Worm (Caenorhabditis elegans) whole organism, late embryonic: Measurements from ENCODE around the gene Y38E10A.24.

ENCODE experiments used
- F13H6.1 ChIP-seq: sonication (generic microtip); optimal IDR thresholded peaks from 2 replicates; lab custom pipeline; 2016; ENCODE audit warnings: missing genetic modification characterization, missing compliant biosample characterization
- T23F11.4 ChIP-seq: fragments of 200-800 bp; sonication (Bioruptor generic); optimal IDR thresholded peaks from 2 replicates; lab custom pipeline; 2018; ENCODE audit warnings: mild to moderate bottlenecking, missing genetic modification characterization, missing compliant biosample characterization
- ama-1 ChIP-seq: fragments of 150-350 bp; optimal IDR thresholded peaks from 2 replicates; lab custom pipeline; 2014
- ceh-14 ChIP-seq: sonication (generic microtip); optimal IDR thresholded peaks from 2 replicates; lab custom pipeline; 2016; ENCODE audit warnings: missing genotype, missing genetic modification characterization, missing compliant biosample characterization
- ceh-18 ChIP-seq: sonication (generic microtip); optimal IDR thresholded peaks from 2 replicates; lab custom pipeline; 2016; ENCODE audit warnings: missing genetic modification characterization, missing compliant biosample characterization
- ceh-30 ChIP-seq: fragments of 150-350 bp; optimal IDR thresholded peaks from 2 replicates; lab custom pipeline; 2014; ENCODE audit warnings: missing biosample characterization, missing genetic modification characterization
- ceh-34 ChIP-seq: sonication (generic microtip); optimal IDR thresholded peaks from 2 replicates; lab custom pipeline; 2016; ENCODE audit warnings: mild to moderate bottlenecking, missing genetic modification characterization, missing compliant biosample characterization
- ceh-45 ChIP-seq: fragments of 200-800 bp; sonication (Bioruptor generic); IDR thresholded peaks from 2 replicates; pipeline ENCODE4 v1.3.6; 2022; ENCODE audit warnings: missing genetic modification reagents, missing genetic modification characterization, missing compliant biosample characterization
- ceh-6 ChIP-seq: fragments of 200-800 bp; sonication (Bioruptor generic); optimal IDR thresholded peaks from 2 replicates; lab custom pipeline; 2018; ENCODE audit warnings: mild to moderate bottlenecking, missing genetic modification characterization, missing compliant biosample characterization
- ceh-9 ChIP-seq: sonication (generic microtip); optimal IDR thresholded peaks from 2 replicates; lab custom pipeline; 2016; ENCODE audit warnings: mild to moderate bottlenecking, missing genetic modification characterization, inconsistent platforms, missing compliant biosample characterization
- elt-2 ChIP-seq: sonication (generic microtip); optimal IDR thresholded peaks from 2 replicates; lab custom pipeline; 2016; ENCODE audit warnings: missing genetic modification reagents, missing genetic modification characterization, missing compliant biosample characterization
- ets-4 ChIP-seq: sonication (generic microtip); optimal IDR thresholded peaks from 2 replicates; lab custom pipeline; 2016; ENCODE audit warnings: missing genetic modification characterization, missing compliant biosample characterization
- eyg-1 ChIP-seq: sonication (generic microtip); optimal IDR thresholded peaks from 2 replicates; lab custom pipeline; 2016; ENCODE audit warnings: missing genotype, missing genetic modification characterization, missing compliant biosample characterization
- fkh-10 ChIP-seq: fragments of 150-350 bp; optimal IDR thresholded peaks from 2 replicates; lab custom pipeline; 2014; ENCODE audit warnings: missing biosample characterization, missing genetic modification reagents, missing genetic modification characterization
- gmeb-2 ChIP-seq: sonication (generic microtip); optimal IDR thresholded peaks from 2 replicates; lab custom pipeline; 2016; ENCODE audit warnings: missing genetic modification characterization, inconsistent platforms, missing compliant biosample characterization
- lim-6 ChIP-seq: sonication (generic microtip); optimal IDR thresholded peaks from 2 replicates; lab custom pipeline; 2016; ENCODE audit warnings: missing genetic modification characterization, missing compliant biosample characterization
- lin-11 ChIP-seq: fragments of 200-800 bp; sonication (Bioruptor generic); optimal IDR thresholded peaks from 2 replicates; lab custom pipeline; 2018; ENCODE audit warnings: mild to moderate bottlenecking, missing genetic modification characterization, missing compliant biosample characterization
- madf-2 ChIP-seq: sonication (generic microtip); optimal IDR thresholded peaks from 2 replicates; lab custom pipeline; 2017; ENCODE audit warnings: missing genetic modification characterization, missing compliant biosample characterization
- nhr-11 ChIP-seq: fragments of 150-350 bp; optimal IDR thresholded peaks from 2 replicates; lab custom pipeline; 2014; ENCODE audit warnings: missing biosample characterization, missing genetic modification characterization
- nhr-232 ChIP-seq: sonication (generic microtip); optimal IDR thresholded peaks from 2 replicates; lab custom pipeline; 2016; ENCODE audit warnings: missing genetic modification characterization, missing compliant biosample characterization
- odd-2 ChIP-seq: sonication (generic microtip); optimal IDR thresholded peaks from 2 replicates; lab custom pipeline; 2017; ENCODE audit warnings: antibody characterized with exemption, mild to moderate bottlenecking, missing genetic modification characterization, missing compliant biosample characterization
- pag-3 ChIP-seq: sonication (generic microtip); optimal IDR thresholded peaks from 2 replicates; lab custom pipeline; 2016; ENCODE audit warnings: missing compliant biosample characterization, missing genetic modification characterization, borderline replicate concordance
- pax-1 ChIP-seq: fragments of 150-350 bp; optimal IDR thresholded peaks from 2 replicates; lab custom pipeline; 2014; ENCODE audit warnings: missing biosample characterization, missing genetic modification characterization
- pha-4 ChIP-seq: fragments of 150-350 bp; optimal IDR thresholded peaks from 2 replicates; lab custom pipeline; 2018; ENCODE audit warnings: missing biosample characterization, missing genetic modification reagents, missing genetic modification characterization
- rnt-1 ChIP-seq: sonication (generic microtip); optimal IDR thresholded peaks from 2 replicates; lab custom pipeline; 2016; ENCODE audit warnings: missing genetic modification characterization, missing compliant biosample characterization
- sdc-2 ChIP-seq: sonication (generic microtip); optimal IDR thresholded peaks from 2 replicates; lab custom pipeline; 2016; ENCODE audit warnings: missing genotype, missing genetic modification characterization, missing compliant biosample characterization
- sox-4 ChIP-seq: sonication (generic microtip); optimal IDR thresholded peaks from 2 replicates; lab custom pipeline; 2017; ENCODE audit warnings: mild to moderate bottlenecking, missing genetic modification characterization, inconsistent platforms, missing compliant biosample characterization
- tbx-2 ChIP-seq: sonication (generic microtip); optimal IDR thresholded peaks from 2 replicates; lab custom pipeline; 2016; ENCODE audit warnings: missing genetic modification characterization, missing compliant biosample characterization
- tbx-7 ChIP-seq: sonication (generic microtip); optimal IDR thresholded peaks from 2 replicates; lab custom pipeline; 2016; ENCODE audit warnings: missing genotype, missing genetic modification characterization, missing compliant biosample characterization
- unc-42 ChIP-seq: sonication (generic microtip); optimal IDR thresholded peaks from 2 replicates; lab custom pipeline; 2016; ENCODE audit warnings: missing genotype, missing genetic modification characterization, missing compliant biosample characterization
- unc-55 ChIP-seq: sonication (generic microtip); optimal IDR thresholded peaks from 2 replicates; lab custom pipeline; 2017; ENCODE audit warnings: missing biosample characterization, missing genetic modification reagents, missing genetic modification characterization
- zip-5 ChIP-seq: sonication (generic microtip); optimal IDR thresholded peaks from 2 replicates; lab custom pipeline; 2016; ENCODE audit warnings: missing genetic modification characterization, missing compliant biosample characterization

Gene Y38E10A.24

DNA sequence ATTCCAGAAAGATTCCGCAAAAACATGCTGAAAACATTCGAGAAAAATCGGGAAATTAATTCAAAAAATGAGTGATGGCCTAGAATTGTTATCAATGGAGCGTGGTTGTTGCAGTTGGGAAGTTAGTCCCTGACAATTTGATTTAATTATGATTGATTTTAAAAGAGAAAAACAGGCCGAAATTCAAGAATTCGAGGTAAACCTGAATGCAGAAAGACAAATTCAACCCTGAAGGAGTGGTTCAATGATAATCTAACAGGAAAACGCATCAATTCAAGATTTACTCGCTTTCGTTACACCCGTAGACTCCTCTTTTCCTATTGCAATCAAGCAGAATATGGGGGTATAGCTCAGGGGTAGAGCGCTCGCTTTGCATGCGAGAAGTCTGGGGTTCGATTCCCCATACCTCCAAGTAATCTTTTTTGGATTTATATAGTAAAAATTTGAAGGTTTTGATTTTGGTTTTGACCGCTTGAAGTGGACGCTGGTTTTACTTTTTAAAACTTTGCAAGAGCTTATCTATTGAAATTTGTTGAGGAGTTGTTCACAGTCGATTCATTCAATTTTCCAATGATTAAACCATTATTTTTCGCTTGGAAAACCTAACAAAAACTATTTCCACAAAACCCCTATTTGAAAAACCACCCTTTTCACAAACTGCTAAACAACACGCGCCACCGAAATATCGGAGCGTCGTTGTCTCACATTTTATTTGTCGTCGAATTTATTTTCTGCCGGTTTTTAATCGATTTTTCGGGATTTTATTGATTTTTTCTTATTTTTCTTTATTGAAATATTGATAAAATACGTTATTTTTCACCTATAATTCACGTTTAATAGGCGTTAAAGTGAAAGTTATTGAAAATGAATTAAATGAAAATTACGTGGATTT lies 614 bp upstream of the Y38E10A.24 start (continued):
- TF ChIP-seq ama-1 (lab: Kevin White, UChicago) (no peak), nhr-232 (tag; lab: Kevin White, UChicago) (no peak), tbx-2 (peak; percentile 81), fkh-10 (GFP tag; lab: Kevin White, UChicago) (no peak), ceh-30 (tag; lab: Kevin White, UChicago) (no peak), ceh-45 (GFP tag; lab: Robert Waterston, UW) (no peak), elt-2 (tag; lab: Kevin White, UChicago) (peak; percentile 46), unc-55 (GFP tag; lab: Kevin White, UChicago) (peak; percentile 58), unc-42 (tag; lab: Kevin White, UChicago) (peak; percentile 93), zip-5 (tag; lab: Kevin White, UChicago) (peak; percentile 61), ceh-6 (GFP tag; lab: Kevin White, UChicago) (no peak), ceh-18 (tag; lab: Kevin White, UChicago) (no peak), sox-4 (tag; lab: Kevin White, UChicago) (no peak), ceh-9 (tag; lab: Kevin White, UChicago) (no peak), madf-2 (no peak), sdc-2 (tag; lab: Kevin White, UChicago) (no peak), eyg-1 (tag; lab: Kevin White, UChicago) (no peak), gmeb-2 (tag; lab: Kevin White, UChicago) (no peak), nhr-11 (no peak), ceh-34 (no peak), pag-3 (tag; lab: Kevin White, UChicago) (no peak), odd-2 (tag; lab: Kevin White, UChicago) (no peak), T23F11.4 (GFP tag; lab: Kevin White, UChicago) (peak; percentile 16)

DNA sequence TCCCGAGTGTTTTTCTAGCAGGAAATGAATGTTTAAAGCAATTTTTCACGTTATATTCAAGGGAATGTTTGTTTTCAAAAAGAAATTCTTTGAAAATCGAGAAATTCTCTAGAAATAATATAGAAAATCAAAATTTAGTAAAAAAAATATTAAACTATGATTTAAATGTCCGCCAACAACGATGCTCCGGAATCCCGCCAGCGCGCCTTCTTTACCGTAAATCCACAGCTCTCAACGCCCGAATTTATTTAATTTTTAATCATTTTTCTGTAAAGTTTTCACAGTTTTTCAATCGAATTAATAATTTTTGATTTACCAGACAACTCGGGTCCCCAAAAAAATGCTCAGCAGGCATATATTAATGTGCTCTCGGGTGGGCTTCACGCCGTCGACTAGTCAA lies 800 bp downstream of the Y38E10A.24 start, which contains the start of the genes Y38E10A.33 and cox-10:
TSS of gene Y38E10A.33 (minus strand) at position 12 of the 400 bp plus-strand sequence.
TSS of gene cox-10 (plus strand) at position 320 of the 400 bp plus-strand sequence.
- peak; percentile 7 for TF ChIP-seq pax-1
- TF ChIP-seq ceh-30 (tag; lab: Kevin White, UChicago): no peak
- TF ChIP-seq ceh-18 (tag; lab: Kevin White, UChicago): no peak
- TF ChIP-seq odd-2 (tag; lab: Kevin White, UChicago): no peak
- peak; percentile 26 for TF ChIP-seq unc-42 (tag; lab: Kevin White, UChicago)

DNA sequence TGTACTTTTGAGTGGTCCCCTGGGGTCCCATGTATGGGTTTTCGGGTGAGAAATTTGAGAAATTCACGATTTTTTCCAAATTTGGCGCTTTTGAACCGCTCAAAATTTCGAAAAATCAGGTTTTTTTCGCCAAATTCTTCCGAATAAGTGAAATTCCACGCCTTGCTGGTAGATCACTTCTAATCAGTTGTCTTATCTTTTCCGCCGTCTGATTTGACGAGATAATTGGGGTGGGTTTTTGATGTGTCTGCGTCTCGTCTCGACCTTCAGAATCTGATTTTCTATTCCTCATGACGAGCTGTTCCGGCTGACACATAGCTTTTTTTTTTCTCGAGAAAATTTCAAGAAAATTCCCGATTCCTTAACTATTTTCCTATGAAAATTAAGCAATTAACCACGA lies 10.5 kb downstream of the Y38E10A.24 start:
- TF ChIP-seq elt-2 (tag; lab: Kevin White, UChicago) (peak; percentile 60), ceh-14 (tag; lab: Kevin White, UChicago) (no peak), rnt-1 (tag; lab: Kevin White, UChicago) (no peak), ceh-30 (tag; lab: Kevin White, UChicago) (no peak), pha-4 (tag; lab: Kevin White, UChicago) (no peak)
- TF ChIP-seq, all 69 proteins: peak for 1

DNA sequence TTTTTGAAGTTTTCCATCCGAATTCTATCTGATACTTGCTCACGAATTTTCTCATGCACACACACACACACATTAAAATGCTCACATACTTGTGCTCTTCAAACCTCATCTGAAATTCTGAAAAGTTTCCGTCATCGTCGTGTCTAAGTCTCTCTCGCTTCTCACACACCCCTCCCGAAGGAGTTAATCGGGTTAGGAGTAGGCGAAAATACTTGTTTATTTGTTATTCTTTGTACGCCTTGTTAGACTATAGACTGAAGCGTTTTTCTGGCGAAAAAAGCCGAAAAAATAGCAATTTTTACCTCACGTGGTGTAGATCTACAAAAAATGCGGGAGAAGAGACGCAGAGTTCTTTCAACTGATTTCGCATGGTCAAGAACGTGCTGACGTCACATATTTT lies 12.1 kb downstream of the Y38E10A.24 start:
- TF ChIP-seq tbx-2 (no peak), unc-42 (tag; lab: Kevin White, UChicago) (peak; percentile 54), sox-4 (tag; lab: Kevin White, UChicago) (no peak), fkh-10 (GFP tag; lab: Kevin White, UChicago) (no peak)
- TF ChIP-seq, all 69 proteins: peak for 1

DNA sequence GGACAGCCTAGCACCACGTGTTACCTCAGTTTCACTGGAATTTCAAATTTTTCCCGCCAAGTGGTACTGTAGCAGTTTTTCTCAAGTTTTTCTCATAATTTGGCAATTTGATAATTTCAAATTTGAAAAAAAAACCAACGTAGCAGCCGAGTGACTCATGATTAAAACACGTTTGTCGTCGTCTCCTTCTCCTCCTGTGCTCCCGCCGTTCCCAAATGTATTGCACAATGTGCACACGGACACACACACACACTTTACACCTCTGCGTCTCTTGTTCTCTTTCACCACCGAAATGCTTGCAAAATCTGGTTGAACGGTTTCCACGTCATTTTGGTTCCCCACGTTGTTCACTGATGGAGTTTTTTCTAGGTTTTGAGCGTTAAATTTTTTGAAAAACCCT lies 12.5 kb downstream of the Y38E10A.24 start:
- TF ChIP-seq F13H6.1 (tag; lab: Kevin White, UChicago): no peak
- no peak for TF ChIP-seq lim-6
- no peak for TF ChIP-seq fkh-10 (GFP tag; lab: Kevin White, UChicago)
- TF ChIP-seq lin-11 (tag; lab: Kevin White, UChicago): no peak
- no peak for TF ChIP-seq tbx-7 (tag; lab: Kevin White, UChicago)
- no peak for TF ChIP-seq ets-4
- TF ChIP-seq pha-4 (tag; lab: Kevin White, UChicago): no peak
